Fruit fly (Drosophila melanogaster): Measurements from ENCODE around the gene RFeSP.

RFeSP gene

dm6 chr2L:1629206-1629959 is 15.4 kb upstream of the RFeSP start (continued):
- TF ChIP-seq CG14710 (tag; optimal IDR thresholded peaks at IDR 0.05) (no peak), ac (GFP tag; optimal IDR thresholded peaks at IDR 0.05) (no peak), bab2 (GFP tag; optimal IDR thresholded peaks at IDR 0.05) (peak; percentile 20), H2.0 (GFP tag; IDR thresholded peaks at IDR 0.05) (0 out of 2 replicates have a peak, but pooled peaks have one; percentile 42), zfh2 (GFP tag; optimal IDR thresholded peaks at IDR 0.05) (peak; percentile 63), exex (tag; optimal IDR thresholded peaks at IDR 0.05) (peak; percentile 16), sqz (GFP tag; optimal IDR thresholded peaks at IDR 0.05) (no peak), Adf1 (GFP tag; IDR thresholded peaks at IDR 0.05) (peak; percentile 36; the same call in 1 of the 2 replicates), lbe (GFP tag; optimal IDR thresholded peaks at IDR 0.05) (no peak), CG13775 (GFP tag; optimal IDR thresholded peaks at IDR 0.05) (no peak), CG12942 (GFP tag; optimal IDR thresholded peaks at IDR 0.05) (no peak), cg (GFP tag; optimal IDR thresholded peaks at IDR 0.05) (peak; percentile 23), org-1 (GFP tag; optimal IDR thresholded peaks at IDR 0.05) (peak; percentile 33), crp (GFP tag; optimal IDR thresholded peaks at IDR 0.05) (no peak), wek (GFP tag; optimal IDR thresholded peaks at IDR 0.05) (no peak), HmgZ (tag; optimal IDR thresholded peaks at IDR 0.05) (peak; percentile 55), CG6254 (GFP tag; optimal IDR thresholded peaks at IDR 0.05) (no peak), Dp (GFP tag; optimal IDR thresholded peaks at IDR 0.05) (no peak), CG1233 (GFP tag; optimal IDR thresholded peaks at IDR 0.05) (peak; percentile 25), Pdp1 (GFP tag; optimal IDR thresholded peaks at IDR 0.05) (peak; percentile 30 to 55), CG7271 (tag; optimal IDR thresholded peaks at IDR 0.05) (no peak), oc (tag; optimal IDR thresholded peaks at IDR 0.05) (no peak), rib (GFP tag; IDR thresholded peaks at IDR 0.05) (0 out of 2 replicates have a peak, but pooled peaks have one; percentile 28), CG30431 (GFP tag; optimal IDR thresholded peaks at IDR 0.05) (no peak), her (GFP tag; optimal IDR thresholded peaks at IDR 0.05) (no peak), Jarid2 (GFP tag; optimal IDR thresholded peaks at IDR 0.05) (peak; percentile 12), C15 (GFP tag; IDR thresholded peaks at IDR 0.05) (no peak), ttk (GFP tag; IDR thresholded peaks at IDR 0.05) (0 out of 2 replicates have a peak, but pooled peaks have one; percentile 36), Oaz (GFP tag; IDR thresholded peaks at IDR 0.05) (peak; percentile 50; the same call in 1 of the 2 replicates), pros (GFP tag; optimal IDR thresholded peaks at IDR 0.05) (no peak), ci (GFP tag; IDR thresholded peaks at IDR 0.05) (peak; percentile 52; the same call in 1 of the 3 replicates), Gsc (GFP tag; IDR thresholded peaks at IDR 0.05) (no peak), hbn (GFP tag; IDR thresholded peaks at IDR 0.05; ENCODE audit: partially characterized antibody) (no peak), Fer2 (tag; optimal IDR thresholded peaks at IDR 0.05) (no peak), CG12219 (GFP tag; optimal IDR thresholded peaks at IDR 0.05) (peak; percentile 27), cas (GFP tag; IDR thresholded peaks at IDR 0.05) (no peak), sima (GFP tag; optimal IDR thresholded peaks at IDR 0.05) (no peak), fru (optimal IDR thresholded peaks at IDR 0.05) (no peak), disco-r (GFP tag; optimal IDR thresholded peaks at IDR 0.05) (no peak), Dbx (GFP tag; IDR thresholded peaks at IDR 0.05) (0 out of 3 replicates have a peak, but pooled peaks have one; percentile 62), CG4730 (GFP tag; IDR thresholded peaks at IDR 0.05) (peak; percentile 30; the same call in 1 of the 2 replicates), CG11696 (GFP tag; IDR thresholded peaks at IDR 0.05) (no peak), CG43689 (GFP tag; IDR thresholded peaks at IDR 0.05) (no peak), nmo (GFP tag; optimal IDR thresholded peaks at IDR 0.05) (peak; percentile 39), Elba2 (GFP tag; optimal IDR thresholded peaks at IDR 0.05) (no peak), pzg (GFP tag; optimal IDR thresholded peaks at IDR 0.05) (no peak), Ravus (GFP tag; IDR thresholded peaks at IDR 0.05) (no peak), CG15514 (GFP tag; optimal IDR thresholded peaks at IDR 0.05) (peak; percentile 57), Mes4 (GFP tag; optimal IDR thresholded peaks at IDR 0.05) (no peak)

Data from whole organism, embryonic.